Worm (Caenorhabditis elegans) whole organism, L3 larva: ENCODE data around the gene clec-250.

Experiments
- R02D3.7 ChIP-seq: fragments of 150-350 bp; optimal IDR thresholded peaks from 2 replicates; lab custom pipeline; 2014; ENCODE audit warnings: missing biosample characterization, missing genetic modification characterization
- ZK546.5 ChIP-seq: sonication (generic microtip); optimal IDR thresholded peaks from 2 replicates; lab custom pipeline; 2017; ENCODE audit warnings: missing biosample characterization, missing genetic modification characterization
- aly-2 ChIP-seq: fragments of 150-350 bp; optimal IDR thresholded peaks from 2 replicates; lab custom pipeline; 2014; ENCODE audit warnings: missing biosample characterization, missing genetic modification characterization
- ama-1 ChIP-seq: fragments of 150-350 bp; optimal IDR thresholded peaks from 2 replicates; lab custom pipeline; 2018
- ceh-16 ChIP-seq: sonication (generic microtip); optimal IDR thresholded peaks from 2 replicates; lab custom pipeline; 2017; ENCODE audit warnings: missing biosample characterization, missing genetic modification characterization
- ceh-9 ChIP-seq: sonication (generic microtip); optimal IDR thresholded peaks from 2 replicates; lab custom pipeline; 2018; ENCODE audit warnings: missing biosample characterization, missing genetic modification characterization
- egl-27 ChIP-seq: sonication (generic microtip); optimal IDR thresholded peaks from 4 replicates; lab custom pipeline; 2017; ENCODE audit warnings: missing biosample characterization, missing genetic modification reagents, missing genetic modification characterization
- egl-5 ChIP-seq: fragments of 150-350 bp; optimal IDR thresholded peaks from 2 replicates; lab custom pipeline; 2017; ENCODE audit warnings: missing biosample characterization, missing genetic modification reagents, missing genetic modification characterization, inconsistent platforms
- elt-1 ChIP-seq: fragments of 150-350 bp; optimal IDR thresholded peaks from 2 replicates; lab custom pipeline; 2014; ENCODE audit warnings: missing biosample characterization, missing genetic modification characterization
- elt-2 ChIP-seq: sonication (generic microtip); optimal IDR thresholded peaks from 2 replicates; lab custom pipeline; 2016; ENCODE audit warnings: missing genetic modification reagents, mild to moderate bottlenecking, missing genetic modification characterization, missing compliant biosample characterization
- elt-3 ChIP-seq, 3 experiments: fragments of 150-350 bp in 1 of 3; sonication (generic microtip) in 2 of 3; optimal IDR thresholded peaks; 2 replicates in 2 of 3; 4 replicates in 1 of 3; lab custom pipeline; 2014 to 2017; ENCODE audit warnings: missing biosample characterization in 3 of 3, missing genetic modification characterization in 3 of 3
- eor-1 ChIP-seq, 2 experiments: fragments of 150-350 bp; optimal IDR thresholded peaks; 2 replicates each; lab custom pipeline; 2014 to 2018; ENCODE audit warnings: missing biosample characterization in 2 of 2, missing genetic modification characterization in 2 of 2
- fkh-10 ChIP-seq: sonication (generic microtip); optimal IDR thresholded peaks from 2 replicates; lab custom pipeline; 2017; ENCODE audit warnings: missing biosample characterization, missing genetic modification reagents, missing genetic modification characterization
- fkh-2 ChIP-seq: fragments of 150-350 bp; optimal IDR thresholded peaks from 2 replicates; lab custom pipeline; 2014; ENCODE audit warnings: missing biosample characterization, missing genetic modification reagents, missing genetic modification characterization
- fos-1 ChIP-seq: fragments of 150-350 bp; optimal IDR thresholded peaks from 2 replicates; lab custom pipeline; 2014; ENCODE audit warnings: missing biosample characterization, missing genetic modification characterization
- hmg-11 ChIP-seq: sonication (generic microtip); optimal IDR thresholded peaks from 2 replicates; lab custom pipeline; 2016; ENCODE audit warnings: missing genetic modification characterization, missing compliant biosample characterization
- jun-1 ChIP-seq: fragments of 150-350 bp; optimal IDR thresholded peaks from 2 replicates; lab custom pipeline; 2014; ENCODE audit warnings: missing biosample characterization, missing genetic modification reagents, missing genetic modification characterization
- lin-15B ChIP-seq: fragments of 150-350 bp; optimal IDR thresholded peaks from 2 replicates; lab custom pipeline; 2014; ENCODE audit warnings: missing biosample characterization, missing genetic modification characterization
- lin-39 ChIP-seq: fragments of 150-350 bp; optimal IDR thresholded peaks from 2 replicates; lab custom pipeline; 2018; ENCODE audit warnings: missing biosample characterization, missing genetic modification reagents, missing genetic modification characterization
- lsy-12 ChIP-seq: sonication (generic microtip); optimal IDR thresholded peaks from 2 replicates; lab custom pipeline; 2016; ENCODE audit warnings: mild to moderate bottlenecking, missing genetic modification characterization, missing compliant biosample characterization
- mml-1 ChIP-seq: fragments of 150-350 bp; sonication (generic microtip); optimal IDR thresholded peaks from 3 replicates; lab custom pipeline; 2014; ENCODE audit warnings: missing biosample characterization, missing genetic modification characterization
- nhr-11 ChIP-seq: fragments of 150-350 bp; optimal IDR thresholded peaks from 2 replicates; lab custom pipeline; 2014; ENCODE audit warnings: missing biosample characterization, missing genetic modification characterization
- nhr-237 ChIP-seq: fragments of 150-350 bp; optimal IDR thresholded peaks from 2 replicates; lab custom pipeline; 2014; ENCODE audit warnings: missing biosample characterization, missing genetic modification characterization
- nhr-25 ChIP-seq: sonication (generic microtip); optimal IDR thresholded peaks from 2 replicates; lab custom pipeline; 2017; ENCODE audit warnings: missing biosample characterization, missing genetic modification characterization
- nhr-28 ChIP-seq: fragments of 150-350 bp; optimal IDR thresholded peaks from 2 replicates; lab custom pipeline; 2014; ENCODE audit warnings: missing biosample characterization, missing genetic modification characterization
- nhr-43 ChIP-seq: sonication (generic microtip); optimal IDR thresholded peaks from 2 replicates; lab custom pipeline; 2016; ENCODE audit warnings: mild to moderate bottlenecking, missing genetic modification characterization, missing compliant biosample characterization; ENCODE audit not compliant: poor library complexity, severe bottlenecking
- nhr-77 ChIP-seq: fragments of 150-350 bp; optimal IDR thresholded peaks from 2 replicates; lab custom pipeline; 2014; ENCODE audit warnings: missing biosample characterization, missing genetic modification characterization
- pha-4 ChIP-seq: fragments of 150-350 bp; optimal IDR thresholded peaks from 2 replicates; lab custom pipeline; 2014; ENCODE audit warnings: missing biosample characterization, missing genetic modification reagents, missing genetic modification characterization
- pqm-1 ChIP-seq: fragments of 150-350 bp; optimal IDR thresholded peaks from 2 replicates; lab custom pipeline; 2017; ENCODE audit warnings: missing biosample characterization, missing genetic modification characterization, inconsistent platforms
- sea-2 ChIP-seq: fragments of 150-350 bp; sonication (generic microtip); optimal IDR thresholded peaks from 4 replicates; lab custom pipeline; 2014; ENCODE audit warnings: missing biosample characterization, missing genetic modification reagents, missing genetic modification characterization
- snpc-4 ChIP-seq: fragments of 150-350 bp; optimal IDR thresholded peaks from 2 replicates; lab custom pipeline; 2014; ENCODE audit warnings: missing biosample characterization, missing genetic modification characterization
- unc-39 ChIP-seq: sonication (generic microtip); optimal IDR thresholded peaks from 4 replicates; lab custom pipeline; 2017; ENCODE audit warnings: missing biosample characterization, missing genetic modification characterization
- zag-1 ChIP-seq: fragments of 150-350 bp; optimal IDR thresholded peaks from 2 replicates; lab custom pipeline; 2014; ENCODE audit warnings: missing biosample characterization, missing genetic modification characterization
- ztf-11 ChIP-seq: fragments of 150-350 bp; optimal IDR thresholded peaks from 2 replicates; lab custom pipeline; 2014; ENCODE audit warnings: missing biosample characterization, missing genetic modification characterization
- ztf-4 ChIP-seq: fragments of 150-350 bp; optimal IDR thresholded peaks from 2 replicates; lab custom pipeline; 2014; ENCODE audit warnings: missing biosample characterization, missing genetic modification characterization

clec-250 gene

ce11 chrV:18711362-18711761, 30.6 kb downstream of the clec-250 start:
- TF ChIP-seq ztf-11 (tag; lab: Kevin White, UChicago) (no peak), mml-1 (tag; lab: Kevin White, UChicago) (no peak), lsy-12 (tag; lab: Kevin White, UChicago) (no peak), ceh-16 (tag; lab: Kevin White, UChicago) (no peak), nhr-11 (tag; lab: Kevin White, UChicago) (no peak), ZK546.5 (tag; lab: Kevin White, UChicago) (no peak)
- TF ChIP-seq, all 47 proteins: peak for 0

- TF ChIP-seq hmg-11 (tag; lab: Kevin White, UChicago) (peak; percentile 19), snpc-4 (tag; lab: Kevin White, UChicago) (peak; percentile 27), eor-1 (tag; optimal IDR thresholded peaks at IDR 0.05; lab: Kevin White, UChicago) (no peak), jun-1 (no peak), nhr-43 (tag; lab: Kevin White, UChicago) (no peak), ceh-9 (tag; lab: Kevin White, UChicago) (no peak), nhr-77 (tag; lab: Kevin White, UChicago) (no peak), pqm-1 (tag; lab: Kevin White, UChicago) (no peak), elt-2 (tag; lab: Kevin White, UChicago) (no peak), nhr-11 (tag; lab: Kevin White, UChicago) (no peak)
Observed at ce11 chrV:18710045-18710490, 31.9 kb downstream of the clec-250 start.

- TF ChIP-seq snpc-4 (tag; lab: Kevin White, UChicago) (no peak), hmg-11 (tag; lab: Kevin White, UChicago) (no peak), lin-15B (tag; lab: Kevin White, UChicago) (no peak), egl-5 (no peak), nhr-237 (no peak), lin-39 (no peak), fkh-2 (no peak), zag-1 (no peak), elt-1 (tag; lab: Kevin White, UChicago) (no peak), ama-1 (no peak), nhr-28 (no peak), pha-4 (tag; lab: Kevin White, UChicago) (no peak), elt-3 (tag; optimal IDR thresholded peaks at IDR 0.05; lab: Kevin White, UChicago) (no peak), fkh-10 (GFP tag; lab: Kevin White, UChicago) (no peak), fos-1 (no peak), sea-2 (no peak)
Observed at ce11 chrV:18709203-18709860, 32.7 kb downstream of the clec-250 start, which contains the start of gene Y17D7C.6. Gene Y17D7C.6, plus strand, starts transcription at chrV:18709810.

- TF ChIP-seq ZK546.5 (tag; lab: Kevin White, UChicago) = no peak
- TF ChIP-seq ceh-9 (tag; lab: Kevin White, UChicago) = no peak
- no peak for TF ChIP-seq lin-15B (tag; lab: Kevin White, UChicago)
- TF ChIP-seq nhr-28 = no peak
Observed at ce11 chrV:18708015-18708414, 34.0 kb downstream of the clec-250 start.

- TF ChIP-seq R02D3.7 (no peak), jun-1 (no peak), unc-39 (tag; lab: Kevin White, UChicago) (no peak), nhr-43 (tag; lab: Kevin White, UChicago) (no peak), ZK546.5 (tag; lab: Kevin White, UChicago) (no peak), elt-2 (tag; lab: Kevin White, UChicago) (no peak), aly-2 (tag; lab: Kevin White, UChicago) (no peak), ztf-4 (tag; lab: Kevin White, UChicago) (no peak), ama-1 (no peak), sea-2 (no peak), nhr-237 (no peak), hmg-11 (tag; lab: Kevin White, UChicago) (no peak), nhr-25 (no peak), eor-1 (tag; optimal IDR thresholded peaks at IDR 0.05; lab: Kevin White, UChicago) (no peak), zag-1 (no peak), pha-4 (tag; lab: Kevin White, UChicago) (no peak), egl-27 (tag; lab: Kevin White, UChicago) (no peak)
- TF ChIP-seq, all 47 proteins: peak for 0
Observed at ce11 chrV:18706063-18706620, 35.9 kb downstream of the clec-250 start, which contains the start of gene Y17D7C.1. Gene Y17D7C.1, plus strand, starts transcription at chrV:18706570.
